Fruit fly (Drosophila melanogaster) whole organism, adult: ENCODE results near the gene Cpr31A.
A peak's percentile ranks its signal among the peaks of the same experiment; 100 is the strongest.

Experiments used
- CG11617 ChIP-seq: fragments of 200-800 bp; sonication (Bioruptor generic); optimal IDR thresholded peaks from 2 replicates; lab custom pipeline; 2017; ENCODE audit warnings: mild to moderate bottlenecking, missing biosample characterization, missing genetic modification reagents, missing genetic modification characterization
- CG12768 ChIP-seq: fragments of 200-800 bp; sonication (Bioruptor generic); optimal IDR thresholded peaks from 2 replicates; lab custom pipeline; 2017; ENCODE audit warnings: missing biosample characterization, missing genetic modification characterization, mild to moderate bottlenecking, moderate library complexity, missing genetic modification reagents
- CG14711 ChIP-seq: fragments of 200-800 bp; sonication (Bioruptor generic); optimal IDR thresholded peaks from 2 replicates; lab custom pipeline; 2018; ENCODE audit warnings: missing biosample characterization, mild to moderate bottlenecking, missing genetic modification characterization, moderate library complexity
- CG1620 ChIP-seq: fragments of 200-800 bp; sonication (Bioruptor generic); optimal IDR thresholded peaks from 2 replicates; lab custom pipeline; 2016; ENCODE audit warnings: missing biosample characterization, missing genetic modification characterization
- CG33017 ChIP-seq: fragments of 200-800 bp; sonication (Bioruptor generic); optimal IDR thresholded peaks from 2 replicates; lab custom pipeline; 2018; ENCODE audit warnings: missing biosample characterization, mild to moderate bottlenecking, missing genetic modification characterization, moderate library complexity
- CG5204 ChIP-seq: fragments of 200-800 bp; sonication (Bioruptor generic); optimal IDR thresholded peaks from 2 replicates; lab custom pipeline; 2016; ENCODE audit warnings: missing biosample characterization, missing genetic modification characterization
- CG7045 ChIP-seq: fragments of 200-800 bp; sonication (Bioruptor generic); optimal IDR thresholded peaks from 2 replicates; lab custom pipeline; 2017; ENCODE audit warnings: missing biosample characterization, mild to moderate bottlenecking, missing genetic modification characterization
- CG7101 ChIP-seq: fragments of 200-800 bp; sonication (Bioruptor generic); optimal IDR thresholded peaks from 2 replicates; lab custom pipeline; 2018; ENCODE audit warnings: missing biosample characterization, mild to moderate bottlenecking, missing genetic modification characterization, moderate library complexity
- Clk ChIP-seq: fragments of 200-800 bp; sonication (Bioruptor generic); optimal IDR thresholded peaks from 2 replicates; lab custom pipeline; 2017; ENCODE audit warnings: missing biosample characterization, missing genetic modification characterization
- Crg-1 ChIP-seq: fragments of 200-800 bp; sonication (Bioruptor generic); optimal IDR thresholded peaks from 2 replicates; lab custom pipeline; 2016; ENCODE audit warnings: missing biosample characterization, missing genetic modification characterization
- Hr96 ChIP-seq: fragments of 200-800 bp; sonication (Bioruptor generic); optimal IDR thresholded peaks from 2 replicates; lab custom pipeline; 2016; ENCODE audit warnings: missing biosample characterization, missing genetic modification characterization
- Mnt ChIP-seq: fragments of 200-800 bp; sonication (Bioruptor generic); optimal IDR thresholded peaks from 2 replicates; lab custom pipeline; 2016; ENCODE audit warnings: missing biosample characterization, mild to moderate bottlenecking, missing genetic modification characterization
- bab1 ChIP-seq: fragments of 200-800 bp; sonication (Bioruptor generic); optimal IDR thresholded peaks from 3 replicates; lab custom pipeline; 2019; ENCODE audit warnings: missing biosample characterization, mild to moderate bottlenecking, missing genetic modification characterization, moderate library complexity
- cic ChIP-seq: fragments of 200-800 bp; sonication (Bioruptor generic); optimal IDR thresholded peaks from 2 replicates; lab custom pipeline; 2017; ENCODE audit warnings: missing biosample characterization, mild to moderate bottlenecking, missing genetic modification characterization, moderate library complexity
- cnc ChIP-seq, 2 experiments: fragments of >200 bp; optimal IDR thresholded peaks; 2 replicates each; lab custom pipeline; 2017
- ovo ChIP-seq: fragments of 200-800 bp; sonication (Bioruptor generic); optimal IDR thresholded peaks from 2 replicates; lab custom pipeline; 2016; ENCODE audit warnings: missing biosample characterization, missing genetic modification characterization
- pad ChIP-seq: fragments of 200-800 bp; sonication (Bioruptor generic); optimal IDR thresholded peaks from 3 replicates; lab custom pipeline; 2017; ENCODE audit warnings: missing biosample characterization, missing genetic modification characterization, mild to moderate bottlenecking, moderate library complexity, missing genetic modification reagents
- tj ChIP-seq: fragments of 200-800 bp; sonication (Bioruptor generic); optimal IDR thresholded peaks from 3 replicates; lab custom pipeline; 2017; ENCODE audit warnings: missing biosample characterization, mild to moderate bottlenecking, missing genetic modification characterization, moderate library complexity
- toe ChIP-seq: fragments of 200-800 bp; sonication (Bioruptor generic); optimal IDR thresholded peaks from 2 replicates; lab custom pipeline; 2016; ENCODE audit warnings: missing biosample characterization, missing genetic modification characterization

The Cpr31A gene

DNA sequence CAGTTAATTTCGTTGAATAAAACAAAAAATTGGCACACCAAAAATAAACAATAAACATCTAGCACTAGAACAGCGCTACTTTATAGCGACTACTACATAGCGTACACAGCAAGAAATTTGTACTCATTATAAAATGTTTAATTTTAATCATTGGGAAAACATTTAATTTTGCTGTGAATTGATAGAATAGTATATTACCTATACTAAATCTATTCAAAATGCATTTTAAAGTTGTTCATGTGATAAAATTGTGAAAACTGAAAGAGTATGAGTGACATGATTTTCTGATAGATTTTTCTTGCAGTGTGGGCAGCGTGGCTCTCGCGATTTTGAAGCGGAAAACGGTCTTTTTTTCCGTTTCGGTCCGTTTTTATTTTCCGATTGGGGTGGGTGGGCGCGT lies 7.3 kb downstream of the Cpr31A start:
- peak; percentile 29 for TF ChIP-seq bab1
- TF ChIP-seq pad (GFP tag; lab: Kevin White, UChicago): no peak

DNA sequence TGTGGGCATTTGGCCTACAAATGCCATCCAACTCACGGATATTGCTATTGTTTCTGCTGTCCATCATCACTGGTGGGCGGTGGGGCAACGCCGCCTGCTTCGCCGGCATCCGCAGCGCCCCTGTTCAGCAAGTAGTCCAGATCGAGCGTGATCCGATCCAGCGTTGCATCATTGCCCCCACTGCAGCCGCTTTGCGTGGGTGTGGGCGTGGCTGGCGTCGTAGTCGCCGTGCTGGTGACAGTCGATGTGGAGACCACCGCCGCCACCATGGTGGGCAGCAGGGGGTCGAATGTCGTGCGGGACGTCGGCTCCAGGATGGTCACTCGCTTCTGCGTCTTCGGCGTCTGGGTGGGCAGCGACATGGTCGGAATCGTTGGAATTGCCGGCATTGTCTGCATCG lies 10.7 kb downstream of the Cpr31A start:
- TF ChIP-seq CG14711 (tag; lab: Kevin White, UChicago) (no peak), ovo (GFP tag; lab: Kevin White, UChicago) (no peak), CG7045 (GFP tag; lab: Kevin White, UChicago) (no peak), CG11617 (GFP tag; lab: Kevin White, UChicago) (no peak), toe (GFP tag; lab: Kevin White, UChicago) (no peak), Crg-1 (no peak), CG12768 (GFP tag; lab: Kevin White, UChicago) (no peak), cnc (optimal IDR thresholded peaks at IDR 0.05; lab: Kevin White, UChicago) (no peak), tj (GFP tag; lab: Kevin White, UChicago) (no peak), CG5204 (no peak), CG7101 (tag; lab: Kevin White, UChicago) (no peak), Clk (GFP tag; lab: Kevin White, UChicago) (no peak)

DNA sequence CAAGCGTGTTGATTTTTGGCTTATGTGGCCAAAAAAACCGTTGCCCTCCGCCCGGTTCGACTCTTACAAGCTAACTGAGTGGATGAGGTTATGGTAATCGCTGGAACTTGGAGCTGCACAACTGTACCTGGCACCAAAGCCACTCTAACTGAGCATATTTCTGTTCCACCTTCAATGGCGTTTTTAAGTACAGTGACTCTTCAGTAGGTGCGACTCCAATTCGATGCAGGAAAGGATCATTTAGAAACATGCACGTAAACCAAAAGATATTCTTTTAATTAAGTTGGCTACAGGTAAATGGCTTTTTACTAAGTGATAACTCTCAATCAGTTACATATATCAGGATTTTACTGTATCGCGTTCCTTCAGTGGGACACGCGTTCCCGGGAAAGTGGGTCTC lies 38.3 kb downstream of the Cpr31A start, which contains the start of gene CG13133:
Gene CG13133 (minus strand): TSS at position 101 of the 400 bp plus-strand sequence.
- TF ChIP-seq Mnt (no peak), cic (GFP tag; lab: Kevin White, UChicago) (no peak), cnc (optimal IDR thresholded peaks at IDR 0.05; lab: Kevin White, UChicago) (no peak), CG11617 (GFP tag; lab: Kevin White, UChicago) (no peak), Clk (GFP tag; lab: Kevin White, UChicago) (no peak), CG7045 (GFP tag; lab: Kevin White, UChicago) (no peak), Crg-1 (no peak), Hr96 (no peak), toe (GFP tag; lab: Kevin White, UChicago) (no peak), pad (GFP tag; lab: Kevin White, UChicago) (no peak), CG1620 (GFP tag; lab: Kevin White, UChicago) (no peak), CG33017 (tag; lab: Kevin White, UChicago) (no peak), CG7101 (tag; lab: Kevin White, UChicago) (no peak)

DNA sequence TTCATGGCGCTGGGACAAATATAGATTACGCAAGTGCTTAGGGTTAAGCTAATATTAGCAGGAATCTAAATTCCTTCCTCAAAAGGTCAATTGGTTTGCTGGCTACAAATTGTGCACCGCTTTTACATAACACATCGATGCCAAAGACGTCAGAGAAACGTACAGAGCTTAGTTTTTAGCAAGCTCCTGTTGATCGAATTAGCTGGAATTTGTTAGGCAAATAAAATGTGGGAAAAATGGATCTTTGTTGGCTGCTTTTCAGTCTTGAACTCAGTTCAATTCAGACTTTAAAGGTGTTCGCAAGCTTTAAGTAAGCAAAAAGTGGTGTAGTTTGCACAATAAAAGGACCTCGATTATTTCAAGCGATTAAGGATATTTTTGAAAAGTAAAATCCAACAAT lies 39.8 kb downstream of the Cpr31A start, which contains the start of gene CG34109:
Gene CG34109 (plus strand): TSS at position 301 of the 400 bp plus-strand sequence.
- TF ChIP-seq CG12768 (GFP tag; lab: Kevin White, UChicago): no peak
- TF ChIP-seq CG5204: no peak

DNA sequence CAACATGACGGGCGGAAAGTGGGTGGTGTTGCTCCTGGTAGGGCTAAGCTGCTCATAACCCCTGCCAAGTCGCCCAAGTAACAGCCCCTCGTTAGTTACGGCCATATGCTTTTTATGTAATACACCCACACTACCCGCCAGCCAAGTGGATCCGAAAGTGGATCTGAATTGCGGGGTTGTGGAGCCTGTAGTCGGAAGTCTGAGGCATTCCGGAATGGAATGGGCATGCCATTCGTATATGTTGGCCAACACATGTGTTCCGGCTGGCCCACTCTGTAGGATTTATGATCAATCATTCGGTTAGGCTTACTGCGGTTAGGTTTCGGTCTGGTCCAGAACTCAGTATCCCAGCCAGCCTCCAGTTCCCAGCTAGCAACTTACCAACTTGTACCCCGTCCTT lies 42.1 kb downstream of the Cpr31A start:
- no peak for TF ChIP-seq CG5204
- TF ChIP-seq CG33017 (tag; lab: Kevin White, UChicago): no peak
- TF ChIP-seq CG14711 (tag; lab: Kevin White, UChicago): no peak
